Fruit fly (Drosophila melanogaster): ENCODE measurements around the gene Prp3.

DNA sequence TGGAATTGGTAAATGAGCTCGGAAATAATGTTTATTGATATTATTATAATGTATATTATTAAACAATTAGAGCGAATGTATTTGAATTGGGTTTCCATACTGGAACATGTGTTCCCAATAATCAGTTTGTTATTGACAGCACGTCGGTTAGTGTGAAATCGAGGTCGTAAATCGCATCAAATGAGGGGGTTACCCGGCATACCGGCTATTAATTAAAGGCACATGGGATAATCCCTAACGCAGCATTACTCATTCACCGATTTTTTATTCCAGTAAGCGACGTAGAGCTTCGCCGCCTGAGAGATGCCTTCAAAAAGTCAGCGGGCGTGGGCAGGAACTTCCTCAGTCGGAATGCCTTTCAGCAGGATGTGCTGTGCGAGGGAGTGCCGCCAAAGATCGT, 36.6 kb upstream of the Prp3 start:
- TF ChIP-seq CG32121 (GFP tag; IDR thresholded peaks at IDR 0.05): no peak
- no peak for TF ChIP-seq gl (tag; optimal IDR thresholded peaks at IDR 0.05)
- no peak for TF ChIP-seq CG10348 (GFP tag; IDR thresholded peaks at IDR 0.05)
- no peak for TF ChIP-seq CG9948 (tag; optimal IDR thresholded peaks at IDR 0.05)
- TF ChIP-seq CG4496 (GFP tag; IDR thresholded peaks at IDR 0.05): no peak
- TF ChIP-seq Pif1A (GFP tag; optimal IDR thresholded peaks at IDR 0.05): no peak
- no peak for TF ChIP-seq CG13204 (GFP tag; optimal IDR thresholded peaks at IDR 0.05)
- no peak for TF ChIP-seq EcR (GFP tag; optimal IDR thresholded peaks at IDR 0.05)
- TF ChIP-seq CG14655 (GFP tag; optimal IDR thresholded peaks at IDR 0.05): no peak
- TF ChIP-seq CG12605 (GFP tag; IDR thresholded peaks at IDR 0.05): no peak
- no peak for TF ChIP-seq rn (GFP tag; IDR thresholded peaks at IDR 0.05)
- no peak for TF ChIP-seq CG8159 (tag; optimal IDR thresholded peaks at IDR 0.05)
- no peak for TF ChIP-seq Ets98B (GFP tag; IDR thresholded peaks at IDR 0.05)
- TF ChIP-seq CG8301 (tag; optimal IDR thresholded peaks at IDR 0.05): no peak
